Fruit fly (Drosophila melanogaster): Measurements from ENCODE around the gene CG43445.

Gene CG43445

DNA sequence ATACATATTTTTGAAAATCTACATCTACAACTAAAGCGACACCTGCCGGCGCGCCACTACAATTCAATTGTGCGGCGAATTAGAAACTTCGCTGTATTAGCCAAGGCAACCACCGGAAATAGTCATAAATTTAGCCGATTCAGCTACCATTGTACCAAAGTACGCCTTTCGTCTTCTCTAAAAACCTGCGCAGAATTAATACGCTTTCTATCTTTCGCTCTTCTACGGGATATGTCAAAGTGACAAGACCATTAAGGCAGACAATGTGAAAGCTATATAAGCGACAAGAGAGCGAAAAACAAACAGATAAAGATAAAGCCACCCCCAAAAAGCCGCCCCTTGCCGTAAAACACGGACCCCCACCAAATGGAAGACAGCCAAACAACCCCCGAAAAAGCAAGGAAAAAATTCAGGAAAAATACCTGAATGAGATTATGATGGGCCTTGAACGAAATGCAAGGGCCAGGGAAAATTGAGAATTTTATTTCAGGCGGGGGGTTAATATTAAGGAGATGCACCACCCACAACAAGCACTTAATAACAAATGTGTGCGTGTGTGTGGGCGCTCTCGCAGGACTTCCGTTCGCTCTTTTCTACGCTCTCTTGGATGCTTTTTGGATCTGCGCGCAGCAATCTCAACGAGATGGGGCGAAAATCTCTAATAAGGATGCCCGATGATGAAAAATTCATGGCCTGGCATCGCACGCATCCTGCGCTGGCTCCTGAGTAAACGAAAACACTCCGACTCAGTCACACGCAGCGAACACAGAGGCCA lies 8.1 kb downstream of the CG43445 start, which contains the start of gene cpo (continued):
- TF ChIP-seq nau (GFP tag; optimal IDR thresholded peaks at IDR 0.05) (peak; percentile 89), Six4 (GFP tag; optimal IDR thresholded peaks at IDR 0.05) (peak; percentile 66), CG8089 (GFP tag; optimal IDR thresholded peaks at IDR 0.05) (peak; percentile 90), CG3163 (GFP tag; optimal IDR thresholded peaks at IDR 0.05) (peak; percentile 71), CG10147 (GFP tag; optimal IDR thresholded peaks at IDR 0.05) (peak; percentile 82), pho (GFP tag; optimal IDR thresholded peaks at IDR 0.05) (peak; percentile 79), sob (GFP tag; IDR thresholded peaks at IDR 0.05) (peak; percentile 91), lmd (GFP tag; IDR thresholded peaks at IDR 0.05) (peak; percentile 81), CG4707 (GFP tag; optimal IDR thresholded peaks at IDR 0.05) (peak; percentile 91), maf-S (GFP tag; optimal IDR thresholded peaks at IDR 0.05) (peak; percentile 43), CG7839 (tag; optimal IDR thresholded peaks at IDR 0.05) (peak; percentile 87), CG31365 (tag; optimal IDR thresholded peaks at IDR 0.05) (peak; percentile 84), kay (GFP tag; optimal IDR thresholded peaks at IDR 0.05) (no peak), CG18764 (GFP tag; optimal IDR thresholded peaks at IDR 0.05) (peak; percentile 76), crol (GFP tag; IDR thresholded peaks at IDR 0.05) (peak; percentile 38; the same call in 1 of the 2 replicates), CG3847 (GFP tag; IDR thresholded peaks at IDR 0.05) (peak; percentile 81), p53 (GFP tag; optimal IDR thresholded peaks at IDR 0.05) (peak; percentile 47), CG3726 (GFP tag; IDR thresholded peaks at IDR 0.05) (peak; percentile 78; the same call in 2 of the 3 replicates), abd-A (tag; optimal IDR thresholded peaks at IDR 0.05) (peak; percentile 98), Blimp-1 (GFP tag; optimal IDR thresholded peaks at IDR 0.05) (peak; percentile 71), ind (GFP tag; optimal IDR thresholded peaks at IDR 0.05) (peak; percentile 70), slp2 (GFP tag; optimal IDR thresholded peaks at IDR 0.05) (peak; percentile 90), sens-2 (GFP tag; IDR thresholded peaks at IDR 0.05) (peak; percentile 91), inv (GFP tag; IDR thresholded peaks at IDR 0.05; ENCODE audit: partially characterized antibody) (no peak), Ssrp (tag; optimal IDR thresholded peaks at IDR 0.05) (peak; percentile 75), ci (GFP tag; IDR thresholded peaks at IDR 0.05) (peak; percentile 98), Dref (GFP tag; IDR thresholded peaks at IDR 0.05) (no peak), pros (GFP tag; optimal IDR thresholded peaks at IDR 0.05) (peak; percentile 82), CG31441 (GFP tag; IDR thresholded peaks at IDR 0.05) (peak; percentile 86), peb (GFP tag; IDR thresholded peaks at IDR 0.05) (peak; percentile 67; the same call in 1 of the 2 replicates), HmgZ (tag; optimal IDR thresholded peaks at IDR 0.05) (peak; percentile 87), Eip74EF (GFP tag; optimal IDR thresholded peaks at IDR 0.05) (no peak), seq (GFP tag; IDR thresholded peaks at IDR 0.05) (peak; percentile 83), gt (GFP tag; IDR thresholded peaks at IDR 0.05) (peak; percentile 73), lab (GFP tag; optimal IDR thresholded peaks at IDR 0.05) (peak; percentile 97), tx (GFP tag; optimal IDR thresholded peaks at IDR 0.05) (peak; percentile 53), gem (tag; optimal IDR thresholded peaks at IDR 0.05) (peak; percentile 71), CG8290 (GFP tag; optimal IDR thresholded peaks at IDR 0.05) (peak; percentile 72), CG8290 (tag; optimal IDR thresholded peaks at IDR 0.05) (peak; percentile 85 to 93), ato (GFP tag; IDR thresholded peaks at IDR 0.05; ENCODE audit: partially characterized antibody) (0 out of 2 replicates have a peak, but pooled peaks have one; percentile 22), CG10565 (GFP tag; optimal IDR thresholded peaks at IDR 0.05) (peak; percentile 56), org-1 (GFP tag; optimal IDR thresholded peaks at IDR 0.05) (peak; percentile 78), CG17328 (GFP tag; IDR thresholded peaks at IDR 0.05) (peak; percentile 93), CG2199 (GFP tag; IDR thresholded peaks at IDR 0.05) (peak; percentile 89; the same call in 2 of the 3 replicates), E2f2 (GFP tag; IDR thresholded peaks at IDR 0.05) (peak; percentile 69), CG7786 (GFP tag; optimal IDR thresholded peaks at IDR 0.05) (peak; percentile 70), Gsc (GFP tag; IDR thresholded peaks at IDR 0.05) (no peak), grn (GFP tag; optimal IDR thresholded peaks at IDR 0.05) (peak; percentile 33), yki (optimal IDR thresholded peaks at IDR 0.05) (no peak), CG17385 (GFP tag; optimal IDR thresholded peaks at IDR 0.05) (peak; percentile 84)

Data from whole organism, embryonic.